Fruit fly (Drosophila melanogaster) whole organism, embryonic: ENCODE results near the gene CG10730.

Source experiments
- Bteb2 ChIP-seq: fragments of 200-800 bp; sonication (Bioruptor generic); optimal IDR thresholded peaks from 2 replicates; lab custom pipeline; 2016; ENCODE audit warnings: missing biosample characterization, missing genetic modification characterization
- CG13624 ChIP-seq: fragments of 200-800 bp; sonication (Bioruptor generic); optimal IDR thresholded peaks from 2 replicates; lab custom pipeline; 2016; ENCODE audit warnings: missing biosample characterization, missing genetic modification characterization
- CG17359 ChIP-seq: fragments of 200-800 bp; sonication (Bioruptor generic); optimal IDR thresholded peaks from 3 replicates; lab custom pipeline; 2018; ENCODE audit warnings: missing biosample characterization, mild to moderate bottlenecking, missing genetic modification characterization, moderate library complexity
- CG6683 ChIP-seq: fragments of 200-800 bp; sonication (Bioruptor generic); optimal IDR thresholded peaks from 2 replicates; lab custom pipeline; 2017; ENCODE audit warnings: missing biosample characterization, mild to moderate bottlenecking, missing genetic modification characterization, missing genetic modification reagents
- TFAM ChIP-seq: fragments of 200-800 bp; sonication (Bioruptor generic); optimal IDR thresholded peaks from 2 replicates; lab custom pipeline; 2017; ENCODE audit warnings: missing biosample characterization, missing genetic modification characterization, inconsistent platforms
- slou ChIP-seq: fragments of 200-800 bp; sonication (Bioruptor generic); optimal IDR thresholded peaks from 3 replicates; lab custom pipeline; 2016; ENCODE audit warnings: missing biosample characterization, missing genetic modification characterization

- TF ChIP-seq TFAM (no peak), slou (GFP tag; lab: Kevin White, UChicago) (no peak), CG13624 (GFP tag; lab: Kevin White, UChicago) (no peak), CG17359 (tag; lab: Kevin White, UChicago) (no peak), CG6683 (GFP tag; lab: Kevin White, UChicago) (no peak), Bteb2 (GFP tag; lab: Kevin White, UChicago) (no peak)
These were observed 26.2 kb upstream of the CG10730 start for dm6 chr2L:20098194-20098593.
